Fruit fly (Drosophila melanogaster) whole organism, embryonic: ENCODE data around the gene CG1572.

Experiments used
- CG14965 ChIP-seq: fragments of 200-800 bp; sonication (Bioruptor generic); optimal IDR thresholded peaks from 2 replicates; lab custom pipeline; 2016; ENCODE audit warnings: missing biosample characterization, missing genetic modification characterization, borderline replicate concordance
- CG1647 ChIP-seq: fragments of 200-800 bp; sonication (Bioruptor generic); optimal IDR thresholded peaks from 3 replicates; lab custom pipeline; 2016; ENCODE audit warnings: missing biosample characterization, missing genetic modification characterization
- CG18619 ChIP-seq: fragments of 200-800 bp; sonication (Bioruptor generic); optimal IDR thresholded peaks from 3 replicates; lab custom pipeline; 2017; ENCODE audit warnings: missing biosample characterization, mild to moderate bottlenecking, missing genetic modification characterization
- Side ChIP-seq: fragments of 200-800 bp; sonication (Bioruptor generic); optimal IDR thresholded peaks from 2 replicates; lab custom pipeline; 2016; ENCODE audit warnings: missing biosample characterization, missing genetic modification characterization
- grau ChIP-seq: fragments of 200-800 bp; optimal IDR thresholded peaks from 3 replicates; lab custom pipeline; 2019; ENCODE audit warnings: missing biosample characterization, mild to moderate bottlenecking, missing genetic modification characterization, moderate library complexity
- twi ChIP-seq: fragments of 200-800 bp; optimal IDR thresholded peaks from 2 replicates; lab custom pipeline; 2019; ENCODE audit warnings: missing biosample characterization, mild to moderate bottlenecking, missing genetic modification characterization, moderate library complexity

DNA sequence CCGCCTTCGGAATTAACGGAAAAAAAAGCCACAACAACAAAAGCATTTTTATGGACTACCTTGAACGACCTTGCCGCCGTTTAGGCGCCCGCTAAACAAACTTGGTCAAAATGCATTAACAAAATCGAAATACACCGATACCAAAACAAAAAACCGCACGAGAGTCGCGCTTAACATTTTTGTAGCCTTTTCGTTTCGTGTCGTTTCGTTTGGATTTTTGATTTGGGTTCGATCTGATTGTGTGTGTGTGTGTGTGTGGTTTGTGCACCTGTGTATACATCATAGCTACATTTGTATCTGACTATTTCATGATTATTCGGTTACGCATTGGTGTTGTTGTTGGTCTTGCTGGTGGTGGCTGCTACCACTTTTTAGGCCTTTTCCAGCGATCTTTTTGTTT is 42.9 kb downstream of the CG1572 start:
- TF ChIP-seq CG14965 (GFP tag; lab: Kevin White, UChicago) = no peak
- TF ChIP-seq CG18619 (GFP tag; lab: Kevin White, UChicago) = no peak
- no peak for TF ChIP-seq Side (GFP tag; lab: Kevin White, UChicago)
- no peak for TF ChIP-seq CG1647 (GFP tag; lab: Kevin White, UChicago)
- no peak for TF ChIP-seq grau (tag; lab: Kevin White, UChicago)
- no peak for TF ChIP-seq twi (tag; lab: Kevin White, UChicago)
